Worm (Caenorhabditis elegans): ENCODE data around the gene scl-10.
A peak's percentile ranks its signal among the peaks of the same experiment; 100 is the strongest.

Gene scl-10

DNA sequence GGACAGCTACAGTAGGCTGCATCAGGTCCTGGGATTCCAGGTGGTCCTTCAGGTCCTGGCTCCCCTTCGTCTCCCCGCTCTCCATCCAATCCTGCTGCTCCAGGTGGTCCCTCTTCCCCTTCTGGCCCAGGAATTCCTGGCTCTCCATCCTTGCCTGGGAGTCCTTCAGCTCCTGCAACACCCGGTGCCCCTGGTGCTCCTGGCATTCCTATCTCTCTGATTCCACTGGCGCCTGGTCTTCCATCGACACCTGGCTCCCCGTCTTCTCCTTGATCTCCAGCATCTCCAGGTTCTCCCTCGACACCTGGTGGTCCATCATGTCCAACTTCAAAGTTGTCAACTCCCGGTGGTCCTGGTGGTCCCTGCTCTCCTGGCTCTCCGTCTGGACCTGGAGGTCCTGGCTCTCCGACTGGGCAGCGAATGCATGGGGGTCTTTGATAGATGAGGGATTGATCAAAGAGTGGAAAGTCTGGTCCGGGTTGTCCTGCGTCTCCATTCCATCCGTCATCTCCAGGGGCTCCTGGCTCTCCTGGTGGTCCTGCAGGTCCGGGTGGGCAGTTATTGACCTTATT lies 41.5 kb downstream of the scl-10 start:
- TF ChIP-seq sptf-1 (tag; optimal IDR thresholded peaks at IDR 0.05), result peak; percentile 16
- no peak for TF ChIP-seq nhr-2 (tag; optimal IDR thresholded peaks at IDR 0.05)

DNA sequence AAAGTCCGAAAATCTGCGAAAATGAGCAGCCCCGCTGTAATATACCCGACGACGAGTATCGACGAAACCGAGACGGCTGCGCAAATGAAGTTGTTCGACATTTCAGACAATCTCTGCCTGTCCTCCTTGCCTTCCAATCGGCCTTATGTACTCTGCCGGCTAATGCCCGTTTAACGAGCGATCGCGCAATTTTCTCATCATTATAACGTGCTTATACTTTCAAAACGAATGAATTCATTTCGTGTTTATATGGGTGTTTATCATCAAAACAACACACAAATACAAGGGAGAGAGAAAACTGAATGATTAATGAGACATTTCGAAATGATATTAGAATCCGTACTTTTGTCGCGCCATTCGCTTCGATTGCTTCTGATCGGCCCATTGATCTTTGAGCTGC lies 42.7 kb downstream of the scl-10 start, which contains the start of gene col-132:
Gene col-132, minus strand, starts transcription at position 101 of the 400 bp plus-strand sequence.
- TF ChIP-seq hlh-1 (tag; optimal IDR thresholded peaks at IDR 0.05) (no peak), sem-2 (GFP tag; optimal IDR thresholded peaks at IDR 0.05) (no peak), nhr-237 (tag; optimal IDR thresholded peaks at IDR 0.05) (no peak), elt-1 (tag; optimal IDR thresholded peaks at IDR 0.05; ENCODE audit: borderline replicate concordance, insufficient read depth) (no peak), flh-1 (GFP tag; optimal IDR thresholded peaks at IDR 0.05) (no peak)

ce11 chrIV:13093677-13094076 lies 45.4 kb downstream of the scl-10 start, which contains the start of the genes prcc-1 and C39E9.12:
Gene prcc-1, minus strand, starts transcription at chrIV:13093795.
Gene C39E9.12, plus strand, starts transcription at chrIV:13094007.
- TF ChIP-seq ceh-83 (GFP tag; optimal IDR thresholded peaks at IDR 0.05) (no peak), cnd-1 (tag; optimal IDR thresholded peaks at IDR 0.05) (no peak), unc-62 (GFP tag; optimal IDR thresholded peaks at IDR 0.05) (peak; percentile 33), nhr-12 (tag; optimal IDR thresholded peaks at IDR 0.05) (no peak), sem-2 (GFP tag; optimal IDR thresholded peaks at IDR 0.05) (no peak), ztf-11 (tag; optimal IDR thresholded peaks at IDR 0.05) (no peak), lin-13 (tag; optimal IDR thresholded peaks at IDR 0.05) (no peak), tbx-8 (GFP tag; optimal IDR thresholded peaks at IDR 0.05) (no peak), zip-8 (tag; optimal IDR thresholded peaks at IDR 0.05) (no peak), hlh-1 (tag; optimal IDR thresholded peaks at IDR 0.05) (peak; percentile 61), ces-1 (GFP tag; optimal IDR thresholded peaks at IDR 0.05) (no peak), ceh-43 (GFP tag; optimal IDR thresholded peaks at IDR 0.05) (no peak), M03D4.4 (tag; optimal IDR thresholded peaks at IDR 0.05) (no peak), unc-120 (tag; optimal IDR thresholded peaks at IDR 0.05; ENCODE audit: poor library complexity, severe bottlenecking) (no peak), mls-2 (tag; optimal IDR thresholded peaks at IDR 0.05) (no peak), lsy-2 (tag; optimal IDR thresholded peaks at IDR 0.05) (peak; percentile 71), unc-39 (tag; optimal IDR thresholded peaks at IDR 0.05) (no peak), ceh-39 (tag; optimal IDR thresholded peaks at IDR 0.05) (peak; percentile 76), flh-1 (GFP tag; optimal IDR thresholded peaks at IDR 0.05) (no peak), mep-1 (tag; optimal IDR thresholded peaks at IDR 0.05) (peak; percentile 68), snpc-4 (tag; optimal IDR thresholded peaks at IDR 0.05) (no peak), nhr-28 (tag; optimal IDR thresholded peaks at IDR 0.05) (no peak), pha-4 (tag; optimal IDR thresholded peaks at IDR 0.05) (peak; percentile 25), nhr-237 (tag; optimal IDR thresholded peaks at IDR 0.05) (peak; percentile 70), blmp-1 (tag; optimal IDR thresholded peaks at IDR 0.05) (no peak), bed-3 (GFP tag; optimal IDR thresholded peaks at IDR 0.05) (no peak), sptf-1 (tag; optimal IDR thresholded peaks at IDR 0.05) (no peak)

- TF ChIP-seq pha-4 (tag; optimal IDR thresholded peaks at IDR 0.05) (no peak), ham-2 (GFP tag; optimal IDR thresholded peaks at IDR 0.05) (no peak), zip-8 (tag; optimal IDR thresholded peaks at IDR 0.05) (no peak)
Observed at ce11 chrIV:13095462-13095861, 47.2 kb downstream of the scl-10 start, which contains the start of gene rfc-3. Gene rfc-3, plus strand, starts transcription at chrIV:13095762.

ce11 chrIV:13096778-13097177 lies 48.5 kb downstream of the scl-10 start:
- TF ChIP-seq mab-5 (tag; optimal IDR thresholded peaks at IDR 0.05) (no peak), hlh-1 (tag; optimal IDR thresholded peaks at IDR 0.05) (no peak), blmp-1 (tag; optimal IDR thresholded peaks at IDR 0.05) (no peak)

DNA sequence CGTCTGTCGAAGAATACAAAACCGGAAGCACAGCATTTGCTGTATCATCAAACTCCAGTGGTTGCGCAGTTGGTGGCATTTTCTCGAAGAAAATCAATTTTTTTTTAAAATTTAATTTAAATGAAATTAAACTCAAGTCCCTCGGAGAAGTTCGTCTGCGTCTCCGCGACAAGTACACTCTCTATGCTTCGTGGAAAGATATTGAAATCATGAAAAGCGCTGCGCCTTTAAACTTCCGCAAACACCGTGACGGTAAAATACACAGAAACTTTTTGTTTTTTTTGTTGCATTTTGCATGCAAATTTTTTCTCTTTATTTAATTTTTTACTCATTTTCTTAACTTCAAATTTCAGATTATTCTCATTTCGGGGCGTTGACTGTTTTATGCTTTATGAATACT lies 50.4 kb downstream of the scl-10 start, which contains the start of the genes dli-1, tin-9.2 and exos-4.1:
Gene dli-1, minus strand, starts transcription at position 141 of the 400 bp plus-strand sequence.
Gene tin-9.2, plus strand, starts transcription at position 344 of the 400 bp plus-strand sequence.
Gene exos-4.1, plus strand, starts transcription at position 348 of the 400 bp plus-strand sequence.
- TF ChIP-seq ztf-11 (tag; optimal IDR thresholded peaks at IDR 0.05) (no peak), nhr-76 (tag; optimal IDR thresholded peaks at IDR 0.05) (no peak), pha-4 (tag; optimal IDR thresholded peaks at IDR 0.05) (peak; percentile 23), elt-3 (tag; optimal IDR thresholded peaks at IDR 0.05) (no peak), ces-1 (GFP tag; optimal IDR thresholded peaks at IDR 0.05) (peak; percentile 99), lin-13 (tag; optimal IDR thresholded peaks at IDR 0.05) (peak; percentile 34), nhr-237 (tag; optimal IDR thresholded peaks at IDR 0.05) (peak; percentile 22), hlh-1 (tag; optimal IDR thresholded peaks at IDR 0.05) (peak; percentile 19), ham-2 (GFP tag; optimal IDR thresholded peaks at IDR 0.05) (peak; percentile 46), nhr-12 (tag; optimal IDR thresholded peaks at IDR 0.05) (no peak), lsy-2 (tag; optimal IDR thresholded peaks at IDR 0.05) (peak; percentile 63), mep-1 (tag; optimal IDR thresholded peaks at IDR 0.05) (peak; percentile 76), tbx-8 (GFP tag; optimal IDR thresholded peaks at IDR 0.05) (no peak)
